Worm (Caenorhabditis elegans) whole organism, midembryonic: ENCODE data around the gene T24D5.2.

ENCODE experiments used
- T22C8.4 ChIP-seq: fragments of 200-800 bp; sonication (Bioruptor generic); IDR thresholded peaks from 2 replicates; pipeline ENCODE4 v1.3.6; 2022; ENCODE audit warnings: missing genetic modification characterization, missing compliant biosample characterization
- cog-1 ChIP-seq: sonication (generic microtip); optimal IDR thresholded peaks from 2 replicates; lab custom pipeline; 2016; ENCODE audit warnings: missing genetic modification characterization, missing compliant biosample characterization
- flt-1 ChIP-seq: fragments of 200-800 bp; sonication (Bioruptor generic); IDR thresholded peaks from 2 replicates; pipeline ENCODE4 v1.3.6; 2022; ENCODE audit warnings: missing genetic modification characterization, missing compliant biosample characterization
- klf-2 ChIP-seq: fragments of 200-800 bp; sonication (Bioruptor generic); conservative IDR thresholded peaks from 2 replicates; pipeline ENCODE4 v1.3.6; 2022; ENCODE audit warnings: missing genetic modification reagents, missing genetic modification characterization, missing compliant biosample characterization
- med-1 ChIP-seq: sonication (generic microtip); optimal IDR thresholded peaks from 2 replicates; lab custom pipeline; 2017; ENCODE audit warnings: missing genetic modification characterization, mild to moderate bottlenecking, missing compliant biosample characterization, antibody characterized with exemption, missing genetic modification reagents; ENCODE audit not compliant: insufficient read depth
- ref-1 ChIP-seq: fragments of 200-800 bp; sonication (Bioruptor generic); conservative IDR thresholded peaks from 2 replicates; pipeline ENCODE4 v1.3.6; 2022; ENCODE audit warnings: missing genetic modification reagents, missing genetic modification characterization, missing compliant biosample characterization
- tab-1 ChIP-seq: fragments of 200-800 bp; sonication (Bioruptor generic); IDR thresholded peaks from 2 replicates; pipeline ENCODE4 v1.3.6; 2022; ENCODE audit warnings: missing genetic modification characterization, missing compliant biosample characterization
- ztf-23 ChIP-seq: fragments of 200-800 bp; sonication (Bioruptor generic); IDR thresholded peaks from 2 replicates; pipeline ENCODE4 v1.3.6; 2022; ENCODE audit warnings: missing genetic modification reagents, missing genetic modification characterization, missing compliant biosample characterization
- ztf-29 ChIP-seq: fragments of 200-800 bp; sonication (Bioruptor generic); IDR thresholded peaks from 2 replicates; pipeline ENCODE4 v1.3.6; 2022; ENCODE audit warnings: missing genetic modification reagents, missing genetic modification characterization, missing compliant biosample characterization

The T24D5.2 gene

ce11 chrX:12583497-12583896 is 2.8 kb downstream of the T24D5.2 start:
- TF ChIP-seq ztf-29 (GFP tag; lab: Robert Waterston, UW) (no peak), ztf-23 (GFP tag; lab: Robert Waterston, UW) (no peak), med-1 (GFP tag; lab: Kevin White, UChicago) (no peak), klf-2 (GFP tag; lab: Robert Waterston, UW) (no peak), flt-1 (GFP tag; lab: Robert Waterston, UW) (no peak), ref-1 (GFP tag; lab: Robert Waterston, UW) (no peak), tab-1 (no peak), cog-1 (tag; lab: Kevin White, UChicago) (no peak), T22C8.4 (GFP tag; lab: Robert Waterston, UW) (no peak)

- TF ChIP-seq ztf-29 (GFP tag; lab: Robert Waterston, UW), result no peak
- no peak for TF ChIP-seq cog-1 (tag; lab: Kevin White, UChicago)
- no peak for TF ChIP-seq tab-1
- no peak for TF ChIP-seq klf-2 (GFP tag; lab: Robert Waterston, UW)
- no peak for TF ChIP-seq ztf-23 (GFP tag; lab: Robert Waterston, UW)
- no peak for TF ChIP-seq T22C8.4 (GFP tag; lab: Robert Waterston, UW)
- no peak for TF ChIP-seq med-1 (GFP tag; lab: Kevin White, UChicago)
Measured at ce11 chrX:12579774-12580173, 6.5 kb downstream of the T24D5.2 start, which contains the start of gene T24D5.3. Gene T24D5.3, plus strand, starts transcription at chrX:12580074.

ce11 chrX:12574473-12574872 is 11.8 kb downstream of the T24D5.2 start, which contains the start of gene T24D5.1:
Gene T24D5.1, plus strand, starts transcription at chrX:12574773.
- no peak for TF ChIP-seq flt-1 (GFP tag; lab: Robert Waterston, UW)

- peak; percentile 97 for TF ChIP-seq ztf-29 (GFP tag; lab: Robert Waterston, UW)
- peak; percentile 80 for TF ChIP-seq med-1 (GFP tag; lab: Kevin White, UChicago)
- peak; percentile 98 for TF ChIP-seq tab-1
- peak; percentile 89 for TF ChIP-seq cog-1 (tag; lab: Kevin White, UChicago)
- peak; percentile 98 for TF ChIP-seq flt-1 (GFP tag; lab: Robert Waterston, UW)
- peak; percentile 96 for TF ChIP-seq ztf-23 (GFP tag; lab: Robert Waterston, UW)
- peak; percentile 96 for TF ChIP-seq ref-1 (GFP tag; lab: Robert Waterston, UW)
- peak; percentile 95 for TF ChIP-seq klf-2 (GFP tag; lab: Robert Waterston, UW)
- TF ChIP-seq T22C8.4 (GFP tag; lab: Robert Waterston, UW), result peak; percentile 94
Measured at ce11 chrX:12563589-12563988, 22.7 kb downstream of the T24D5.2 start.

- no peak for TF ChIP-seq cog-1 (tag; lab: Kevin White, UChicago)
- TF ChIP-seq klf-2 (GFP tag; lab: Robert Waterston, UW), result no peak
- TF ChIP-seq flt-1 (GFP tag; lab: Robert Waterston, UW), result no peak
- no peak for TF ChIP-seq tab-1
- TF ChIP-seq T22C8.4 (GFP tag; lab: Robert Waterston, UW), result no peak
- TF ChIP-seq ref-1 (GFP tag; lab: Robert Waterston, UW), result no peak
- TF ChIP-seq ztf-23 (GFP tag; lab: Robert Waterston, UW), result no peak
Measured at ce11 chrX:12551633-12552032, 34.6 kb downstream of the T24D5.2 start, which contains the start of gene npr-4. Gene npr-4, minus strand, starts transcription at chrX:12551684.

- no peak for TF ChIP-seq klf-2 (GFP tag; lab: Robert Waterston, UW)
- no peak for TF ChIP-seq ztf-23 (GFP tag; lab: Robert Waterston, UW)
- TF ChIP-seq ztf-29 (GFP tag; lab: Robert Waterston, UW), result no peak
- TF ChIP-seq tab-1, result no peak
- no peak for TF ChIP-seq T22C8.4 (GFP tag; lab: Robert Waterston, UW)
- TF ChIP-seq med-1 (GFP tag; lab: Kevin White, UChicago), result no peak
- TF ChIP-seq cog-1 (tag; lab: Kevin White, UChicago), result no peak
- TF ChIP-seq ref-1 (GFP tag; lab: Robert Waterston, UW), result no peak
Measured at ce11 chrX:12549056-12549455, 37.2 kb downstream of the T24D5.2 start.

- TF ChIP-seq ztf-29 (GFP tag; lab: Robert Waterston, UW), result no peak
- TF ChIP-seq ref-1 (GFP tag; lab: Robert Waterston, UW), result no peak
- no peak for TF ChIP-seq flt-1 (GFP tag; lab: Robert Waterston, UW)
- TF ChIP-seq cog-1 (tag; lab: Kevin White, UChicago), result no peak
- TF ChIP-seq klf-2 (GFP tag; lab: Robert Waterston, UW), result no peak
- no peak for TF ChIP-seq T22C8.4 (GFP tag; lab: Robert Waterston, UW)
- no peak for TF ChIP-seq tab-1
- TF ChIP-seq med-1 (GFP tag; lab: Kevin White, UChicago), result no peak
- TF ChIP-seq ztf-23 (GFP tag; lab: Robert Waterston, UW), result no peak
Measured at ce11 chrX:12546804-12547203, 39.4 kb downstream of the T24D5.2 start.

ce11 chrX:12545100-12545499 is 41.2 kb downstream of the T24D5.2 start:
- TF ChIP-seq ztf-29 (GFP tag; lab: Robert Waterston, UW), result no peak
- TF ChIP-seq med-1 (GFP tag; lab: Kevin White, UChicago), result no peak
- TF ChIP-seq T22C8.4 (GFP tag; lab: Robert Waterston, UW), result no peak
- no peak for TF ChIP-seq ref-1 (GFP tag; lab: Robert Waterston, UW)
- no peak for TF ChIP-seq tab-1
- no peak for TF ChIP-seq cog-1 (tag; lab: Kevin White, UChicago)
- TF ChIP-seq flt-1 (GFP tag; lab: Robert Waterston, UW), result no peak
- TF ChIP-seq ztf-23 (GFP tag; lab: Robert Waterston, UW), result no peak
- no peak for TF ChIP-seq klf-2 (GFP tag; lab: Robert Waterston, UW)

- TF ChIP-seq cog-1 (tag; lab: Kevin White, UChicago) (no peak), flt-1 (GFP tag; lab: Robert Waterston, UW) (no peak), med-1 (GFP tag; lab: Kevin White, UChicago) (no peak), ref-1 (GFP tag; lab: Robert Waterston, UW) (no peak)
Measured at ce11 chrX:12538794-12539193, 47.5 kb downstream of the T24D5.2 start.
